Fruit fly (Drosophila melanogaster) whole organism, embryonic: ENCODE results near the gene CG5731.
A peak's percentile ranks its signal among the peaks of the same experiment; 100 is the strongest.

ENCODE experiments used
- Asciz ChIP-seq: fragments of 200-800 bp; sonication (Bioruptor generic); optimal IDR thresholded peaks from 2 replicates; lab custom pipeline; 2017; ENCODE audit warnings: missing biosample characterization, mild to moderate bottlenecking, missing genetic modification characterization, missing genetic modification reagents
- Atf3 ChIP-seq: fragments of 200-800 bp; sonication (Bioruptor generic); optimal IDR thresholded peaks from 3 replicates; lab custom pipeline; 2016; ENCODE audit warnings: missing biosample characterization, missing genetic modification characterization
- CG10267 ChIP-seq: fragments of 200-800 bp; sonication (Bioruptor generic); optimal IDR thresholded peaks from 2 replicates; lab custom pipeline; 2018; ENCODE audit warnings: missing biosample characterization, mild to moderate bottlenecking, missing genetic modification characterization, moderate library complexity
- CG10543 ChIP-seq: fragments of 200-800 bp; sonication (Bioruptor generic); optimal IDR thresholded peaks from 3 replicates; lab custom pipeline; 2017; ENCODE audit warnings: missing biosample characterization, mild to moderate bottlenecking, missing genetic modification characterization, moderate library complexity
- CG10979 ChIP-seq: fragments of 200-800 bp; sonication (Bioruptor generic); optimal IDR thresholded peaks from 2 replicates; lab custom pipeline; 2018; ENCODE audit warnings: missing biosample characterization, mild to moderate bottlenecking, missing genetic modification characterization, moderate library complexity
- CG11085 ChIP-seq: fragments of 200-800 bp; sonication (Bioruptor generic); IDR thresholded peaks from 2 replicates; pipeline ENCODE4 v1.3.6; 2022; ENCODE audit warnings: missing biosample characterization, missing genetic modification characterization
- CG11695 ChIP-seq: fragments of 200-800 bp; sonication (Bioruptor generic); IDR thresholded peaks from 3 replicates; pipeline ENCODE4 v1.3.6; 2022; ENCODE audit warnings: missing biosample characterization, missing genetic modification characterization
- CG12236 ChIP-seq: fragments of 200-800 bp; sonication (Bioruptor generic); optimal IDR thresholded peaks from 2 replicates; lab custom pipeline; 2016; ENCODE audit warnings: missing biosample characterization, missing genetic modification characterization
- CG13296 ChIP-seq: fragments of 200-800 bp; sonication (Bioruptor generic); optimal IDR thresholded peaks from 3 replicates; lab custom pipeline; 2018; ENCODE audit warnings: missing biosample characterization, mild to moderate bottlenecking, missing genetic modification characterization
- CG13775 ChIP-seq: fragments of 200-800 bp; sonication (Bioruptor generic); optimal IDR thresholded peaks from 3 replicates; lab custom pipeline; 2017; ENCODE audit warnings: missing biosample characterization, mild to moderate bottlenecking, missing genetic modification characterization
- CG14014 ChIP-seq: fragments of 200-800 bp; sonication (Bioruptor generic); IDR thresholded peaks from 2 replicates; pipeline ENCODE4 v1.3.6; 2022; ENCODE audit warnings: missing biosample characterization, missing genetic modification characterization
- CG15269 ChIP-seq: fragments of 200-800 bp; sonication (Bioruptor generic); optimal IDR thresholded peaks from 2 replicates; lab custom pipeline; 2018; ENCODE audit warnings: missing biosample characterization, mild to moderate bottlenecking, missing genetic modification characterization, moderate library complexity
- CG15601 ChIP-seq: fragments of 200-800 bp; sonication (Bioruptor generic); optimal IDR thresholded peaks from 3 replicates; lab custom pipeline; 2019; ENCODE audit warnings: missing biosample characterization, mild to moderate bottlenecking, missing genetic modification characterization, moderate library complexity
- CG15696 ChIP-seq: fragments of 200-800 bp; sonication (Bioruptor generic); optimal IDR thresholded peaks from 2 replicates; lab custom pipeline; 2019; ENCODE audit warnings: missing biosample characterization, mild to moderate bottlenecking, missing genetic modification characterization, moderate library complexity
- CG3726 ChIP-seq: fragments of 200-800 bp; sonication (Bioruptor generic); IDR thresholded peaks from 3 replicates; pipeline ENCODE4, ENCODE4 v1.3.6; 2022; ENCODE audit warnings: missing biosample characterization, missing genetic modification characterization
- CG3995 ChIP-seq: fragments of 200-800 bp; sonication (Bioruptor generic); optimal IDR thresholded peaks from 3 replicates; lab custom pipeline; 2016; ENCODE audit warnings: missing biosample characterization, missing genetic modification characterization
- CG4360 ChIP-seq: fragments of 200-800 bp; sonication (Bioruptor generic); IDR thresholded peaks from 2 replicates; pipeline ENCODE4 v1.3.6; 2022; ENCODE audit warnings: missing biosample characterization, missing genetic modification characterization
- CG6765 ChIP-seq: fragments of 200-800 bp; sonication (Bioruptor generic); optimal IDR thresholded peaks from 3 replicates; lab custom pipeline; 2017; ENCODE audit warnings: missing biosample characterization, mild to moderate bottlenecking, missing genetic modification characterization
- CG7556 ChIP-seq: fragments of 200-800 bp; sonication (Bioruptor generic); optimal IDR thresholded peaks from 2 replicates; lab custom pipeline; 2017; ENCODE audit warnings: missing biosample characterization, mild to moderate bottlenecking, missing genetic modification characterization
- CHES-1-like ChIP-seq: fragments of 200-800 bp; sonication (Bioruptor generic); optimal IDR thresholded peaks from 2 replicates; lab custom pipeline; 2016; ENCODE audit warnings: missing biosample characterization, missing genetic modification characterization
- Drgx ChIP-seq: fragments of 200-800 bp; sonication (Bioruptor generic); IDR thresholded peaks from 2 replicates; pipeline ENCODE4 v1.3.6; 2022; ENCODE audit warnings: missing biosample characterization, missing genetic modification characterization
- Fer2 ChIP-seq: fragments of 200-800 bp; sonication (Bioruptor generic); optimal IDR thresholded peaks from 2 replicates; lab custom pipeline; 2018; ENCODE audit warnings: missing biosample characterization, mild to moderate bottlenecking, missing genetic modification characterization, moderate library complexity
- HLH3B ChIP-seq: fragments of 200-800 bp; sonication (Bioruptor generic); IDR thresholded peaks from 2 replicates; pipeline ENCODE4 v1.3.6; 2022; ENCODE audit warnings: missing biosample characterization, missing genetic modification characterization
- HLH4C ChIP-seq: fragments of 200-800 bp; sonication (Bioruptor generic); IDR thresholded peaks from 3 replicates; pipeline ENCODE4 v1.3.6; 2022; ENCODE audit warnings: missing biosample characterization, missing genetic modification characterization; ENCODE audit not compliant: partially characterized antibody
- HmgZ ChIP-seq: fragments of 200-800 bp; sonication (Bioruptor generic); optimal IDR thresholded peaks from 2 replicates; lab custom pipeline; 2018; ENCODE audit warnings: missing biosample characterization, mild to moderate bottlenecking, missing genetic modification characterization
- Hmr ChIP-seq: fragments of 200-800 bp; sonication (Bioruptor generic); optimal IDR thresholded peaks from 3 replicates; lab custom pipeline; 2017; ENCODE audit warnings: mild to moderate bottlenecking, missing biosample characterization, missing genetic modification reagents, missing genetic modification characterization
- Hr78 ChIP-seq, 2 experiments: fragments of 200-800 bp in 1 of 2; fragments of >200 bp in 1 of 2; sonication (Bioruptor generic) in 1 of 2; optimal IDR thresholded peaks; 2 replicates each; lab custom pipeline; 2017 to 2019; ENCODE audit warnings: missing biosample characterization in 2 of 2, missing genetic modification characterization in 2 of 2, mild to moderate bottlenecking in 1 of 2, moderate library complexity in 1 of 2
- Neu2 ChIP-seq: fragments of 200-800 bp; sonication (Bioruptor generic); optimal IDR thresholded peaks from 3 replicates; lab custom pipeline; 2016; ENCODE audit warnings: missing biosample characterization, missing genetic modification characterization, borderline replicate concordance
- Ravus ChIP-seq: fragments of 200-800 bp; sonication (Bioruptor generic); IDR thresholded peaks from 2 replicates; pipeline ENCODE4 v1.3.6; 2022; ENCODE audit warnings: missing biosample characterization, missing genetic modification characterization
- Sin3A ChIP-seq: fragments of >200 bp; optimal IDR thresholded peaks from 2 replicates; lab custom pipeline; 2018
- Sry-β ChIP-seq: fragments of 200-800 bp; sonication (Bioruptor generic); optimal IDR thresholded peaks from 2 replicates; lab custom pipeline; 2018; ENCODE audit warnings: missing biosample characterization, mild to moderate bottlenecking, missing genetic modification characterization, moderate library complexity
- Stat92E ChIP-seq, 3 experiments: fragments of >200 bp in 2 of 3; fragments of 200-800 bp in 1 of 3; sonication (Bioruptor generic) in 1 of 3; optimal IDR thresholded peaks; 2 replicates each; lab custom pipeline; 2017 to 2019; ENCODE audit warnings: missing biosample characterization in 3 of 3, missing genetic modification characterization in 3 of 3, mild to moderate bottlenecking in 1 of 3, moderate library complexity in 1 of 3
- ap ChIP-seq: fragments of 200-800 bp; sonication (Bioruptor generic); IDR thresholded peaks from 2 replicates; pipeline ENCODE4 v1.3.6; 2022; ENCODE audit warnings: missing biosample characterization, missing genetic modification characterization
- emc ChIP-seq: fragments of 200-800 bp; sonication (Bioruptor generic); optimal IDR thresholded peaks from 2 replicates; lab custom pipeline; 2016; ENCODE audit warnings: missing biosample characterization, missing genetic modification characterization
- her ChIP-seq: fragments of 200-800 bp; sonication (Bioruptor generic); optimal IDR thresholded peaks from 2 replicates; lab custom pipeline; 2016; ENCODE audit warnings: missing biosample characterization, missing genetic modification characterization
- inv ChIP-seq: fragments of 200-800 bp; sonication (Bioruptor generic); IDR thresholded peaks from 2 replicates; pipeline ENCODE4 v1.3.6; 2022; ENCODE audit warnings: missing biosample characterization, missing genetic modification characterization; ENCODE audit not compliant: partially characterized antibody
- jing ChIP-seq: fragments of 200-800 bp; sonication (Bioruptor generic); optimal IDR thresholded peaks from 2 replicates; lab custom pipeline; 2018; ENCODE audit warnings: missing biosample characterization, mild to moderate bottlenecking, missing genetic modification characterization
- knrl ChIP-seq: fragments of 200-800 bp; sonication (Bioruptor generic); IDR thresholded peaks from 3 replicates; pipeline ENCODE4 v1.3.6; 2022; ENCODE audit warnings: missing biosample characterization, missing genetic modification characterization; ENCODE audit not compliant: partially characterized antibody
- nerfin-2 ChIP-seq: fragments of 200-800 bp; sonication (Bioruptor generic); IDR thresholded peaks from 2 replicates; pipeline ENCODE4 v1.3.6; 2022; ENCODE audit warnings: missing biosample characterization, missing genetic modification characterization; ENCODE audit not compliant: partially characterized antibody
- otp ChIP-seq: fragments of 200-800 bp; sonication (Bioruptor generic); IDR thresholded peaks from 3 replicates; pipeline ENCODE4, ENCODE4 v1.3.6; 2022; ENCODE audit warnings: missing biosample characterization, missing genetic modification characterization
- p53 ChIP-seq: fragments of 200-800 bp; sonication (Bioruptor generic); optimal IDR thresholded peaks from 2 replicates; lab custom pipeline; 2016; ENCODE audit warnings: missing biosample characterization, missing genetic modification characterization
- pfk ChIP-seq: fragments of 200-800 bp; sonication (Bioruptor generic); optimal IDR thresholded peaks from 2 replicates; lab custom pipeline; 2018; ENCODE audit warnings: missing biosample characterization, mild to moderate bottlenecking, missing genetic modification characterization, moderate library complexity
- repo ChIP-seq: fragments of 200-800 bp; sonication (Bioruptor generic); optimal IDR thresholded peaks from 2 replicates; lab custom pipeline; 2016; ENCODE audit warnings: missing biosample characterization, missing genetic modification characterization
- sens ChIP-seq: fragments of 200-800 bp; sonication (Bioruptor generic); peaks from one replicate; lab custom pipeline; 2016; ENCODE audit warnings: missing biosample characterization, missing genetic modification characterization
- slbo ChIP-seq: fragments of 200-800 bp; sonication (Bioruptor generic); IDR thresholded peaks from 2 replicates; pipeline ENCODE4 v1.3.6; 2022; ENCODE audit warnings: missing biosample characterization, missing genetic modification characterization
- tin ChIP-seq: fragments of 200-800 bp; sonication (Bioruptor generic); optimal IDR thresholded peaks from 3 replicates; lab custom pipeline; 2016; ENCODE audit warnings: missing biosample characterization, missing genetic modification characterization
- tll ChIP-seq, 2 experiments: fragments of 200-800 bp in 1 of 2; fragments of >200 bp in 1 of 2; sonication (Bioruptor generic) in 1 of 2; optimal IDR thresholded peaks; 2 replicates each; lab custom pipeline; 2017 to 2019; ENCODE audit warnings: missing biosample characterization in 2 of 2, missing genetic modification characterization in 2 of 2, mild to moderate bottlenecking in 1 of 2, moderate library complexity in 1 of 2
- vvl ChIP-seq: fragments of 200-800 bp; sonication (Bioruptor generic); IDR thresholded peaks from 2 replicates; pipeline ENCODE4 v1.3.6; 2022; ENCODE audit warnings: missing biosample characterization, missing genetic modification characterization
- zen ChIP-seq: fragments of 200-800 bp; sonication (Bioruptor generic); optimal IDR thresholded peaks from 3 replicates; lab custom pipeline; 2018; ENCODE audit warnings: missing biosample characterization, mild to moderate bottlenecking, missing genetic modification characterization, moderate library complexity
- zfh1 ChIP-seq: fragments of 200-800 bp; sonication (Bioruptor generic); IDR thresholded peaks from 3 replicates; pipeline ENCODE4 v1.3.6; 2022; ENCODE audit warnings: missing biosample characterization, missing genetic modification characterization

The CG5731 gene

dm6 chr2L:10249655-10250202 is 40.2 kb upstream of the CG5731 start (continued):
- TF ChIP-seq CG13296 (peak; percentile 80), otp (GFP tag; lab: Robert Waterston, UW) (no peak), Sin3A (lab: Kevin White, UChicago) (no peak), HLH3B (GFP tag; lab: Robert Waterston, UW) (peak; percentile 29; the same call in 1 of the 2 replicates), CG11695 (peak; percentile 55; the same call in 1 of the 3 replicates), CG3995 (GFP tag; lab: Kevin White, UChicago) (no peak), CG11085 (GFP tag; lab: Robert Waterston, UW) (no peak), emc (no peak), Asciz (GFP tag; lab: Kevin White, UChicago) (peak; percentile 1), Fer2 (tag; lab: Kevin White, UChicago) (no peak), inv (no peak), CG10543 (GFP tag; lab: Kevin White, UChicago) (no peak), ap (GFP tag; lab: Robert Waterston, UW) (no peak), p53 (GFP tag; lab: Kevin White, UChicago) (peak; percentile 76), CG7556 (GFP tag; lab: Kevin White, UChicago) (no peak), pfk (GFP tag; lab: Kevin White, UChicago) (peak; percentile 75), CG10267 (tag; lab: Kevin White, UChicago) (no peak), CG4360 (GFP tag; lab: Robert Waterston, UW) (no peak), HLH4C (no peak), CG15601 (tag; lab: Kevin White, UChicago) (no peak), zfh1 (GFP tag; lab: Robert Waterston, UW) (no peak), Hr78 (GFP tag; optimal IDR thresholded peaks at IDR 0.05; lab: Kevin White, UChicago) (no peak), sens (GFP tag; lab: Kevin White, UChicago) (peak; percentile 86), Stat92E (GFP tag; optimal IDR thresholded peaks at IDR 0.05; lab: Kevin White, UChicago) (no peak), vvl (no peak), CG15269 (no peak), jing (GFP tag; lab: Kevin White, UChicago) (no peak), CG3726 (GFP tag; lab: Robert Waterston, UW) (no peak), CG13775 (no peak), CG14014 (GFP tag; lab: Robert Waterston, UW) (peak; percentile 31; the same call in 1 of the 2 replicates), nerfin-2 (GFP tag; lab: Robert Waterston, UW) (no peak), CG15696 (peak; percentile 83), HmgZ (peak; percentile 0), CG10979 (no peak), Drgx (no peak), Ravus (GFP tag; lab: Robert Waterston, UW) (no peak), her (GFP tag; lab: Kevin White, UChicago) (no peak), CG12236 (GFP tag; lab: Kevin White, UChicago) (no peak), tll (GFP tag; optimal IDR thresholded peaks at IDR 0.05; lab: Kevin White, UChicago) (no peak), Atf3 (GFP tag; lab: Kevin White, UChicago) (no peak), knrl (GFP tag; lab: Robert Waterston, UW) (no peak), Neu2 (GFP tag; lab: Kevin White, UChicago) (peak; percentile 35), Sry-β (GFP tag; lab: Kevin White, UChicago) (no peak), repo (GFP tag; lab: Kevin White, UChicago) (no peak), zen (tag; lab: Kevin White, UChicago) (no peak), CG6765 (GFP tag; lab: Kevin White, UChicago) (no peak), tin (no peak), Hmr (GFP tag; lab: Kevin White, UChicago) (no peak), CHES-1-like (GFP tag; lab: Kevin White, UChicago) (peak; percentile 15), slbo (no peak)
